Fruit fly (Drosophila melanogaster): ENCODE results near the gene beg.

Gene beg

dm6 chr3L:17055467-17055877 lies 20.0 kb downstream of the beg start, which contains the start of gene CG7724 (continued):
- no peak for TF ChIP-seq Drgx (GFP tag; IDR thresholded peaks at IDR 0.05)
- no peak for TF ChIP-seq CG34376 (GFP tag; optimal IDR thresholded peaks at IDR 0.05)
- TF ChIP-seq ac (GFP tag; optimal IDR thresholded peaks at IDR 0.05) = no peak
- no peak for TF ChIP-seq dpn (GFP tag; optimal IDR thresholded peaks at IDR 0.05)
- no peak for TF ChIP-seq CG8290 (GFP tag; optimal IDR thresholded peaks at IDR 0.05)
- peak in 1 of 2 experiments; percentile 27 for TF ChIP-seq CG8290 (tag; optimal IDR thresholded peaks at IDR 0.05)
- no peak for TF ChIP-seq HHEX (GFP tag; optimal IDR thresholded peaks at IDR 0.05)
- TF ChIP-seq CG10267 (tag; optimal IDR thresholded peaks at IDR 0.05) = no peak
- no peak for TF ChIP-seq CG8765 (GFP tag; IDR thresholded peaks at IDR 0.05)
- no peak; the same call in 2 of the 3 replicates for TF ChIP-seq CG34422 (GFP tag; IDR thresholded peaks at IDR 0.05)
- no peak for TF ChIP-seq Lim3 (GFP tag; IDR thresholded peaks at IDR 0.05)
- TF ChIP-seq CG3163 (GFP tag; optimal IDR thresholded peaks at IDR 0.05) = no peak
- TF ChIP-seq CoRest (tag; optimal IDR thresholded peaks at IDR 0.05) = no peak
- no peak for TF ChIP-seq run (tag; optimal IDR thresholded peaks at IDR 0.05)
- TF ChIP-seq caup (GFP tag; optimal IDR thresholded peaks at IDR 0.05; ENCODE audit: severe bottlenecking) = no peak
- TF ChIP-seq bbx (GFP tag; IDR thresholded peaks at IDR 0.05; ENCODE audit: partially characterized antibody) = peak; percentile 88
- no peak for TF ChIP-seq CG14441 (GFP tag; IDR thresholded peaks at IDR 0.05)
- no peak for TF ChIP-seq CG16863 (GFP tag; optimal IDR thresholded peaks at IDR 0.05)
- no peak for TF ChIP-seq CG7372 (GFP tag; IDR thresholded peaks at IDR 0.05)
- no peak for TF ChIP-seq odd (GFP tag; optimal IDR thresholded peaks at IDR 0.05)
- TF ChIP-seq hbn (GFP tag; IDR thresholded peaks at IDR 0.05; ENCODE audit: partially characterized antibody) = peak; percentile 74
- TF ChIP-seq Gug (GFP tag; IDR thresholded peaks at IDR 0.05) = no peak
- TF ChIP-seq GATAe (GFP tag; conservative IDR thresholded peaks at IDR 0.05) = no peak
- TF ChIP-seq Awh (GFP tag; IDR thresholded peaks at IDR 0.05) = no peak
- TF ChIP-seq CG1024 (GFP tag; IDR thresholded peaks at IDR 0.05) = no peak
- TF ChIP-seq CG9876 (GFP tag; optimal IDR thresholded peaks at IDR 0.05) = no peak
- TF ChIP-seq sens-2 (GFP tag; IDR thresholded peaks at IDR 0.05) = no peak
- no peak for TF ChIP-seq D (optimal IDR thresholded peaks at IDR 0.05)
- no peak for TF ChIP-seq D (GFP tag; optimal IDR thresholded peaks at IDR 0.05)
- TF ChIP-seq CG4282 (GFP tag; optimal IDR thresholded peaks at IDR 0.05) = no peak
- peak; percentile 51 for TF ChIP-seq sens (GFP tag)
- TF ChIP-seq abd-A (tag; optimal IDR thresholded peaks at IDR 0.05) = peak; percentile 52
- 0 out of 2 replicates have a peak, but pooled peaks have one; percentile 21 for TF ChIP-seq CG32532 (GFP tag; IDR thresholded peaks at IDR 0.05)
- no peak for TF ChIP-seq CG3726 (GFP tag; IDR thresholded peaks at IDR 0.05)
- TF ChIP-seq CG12104 (GFP tag; optimal IDR thresholded peaks at IDR 0.05) = no peak
- TF ChIP-seq Stat92E (GFP tag; optimal IDR thresholded peaks at IDR 0.05) = no peak
- no peak for TF ChIP-seq CG8478 (optimal IDR thresholded peaks at IDR 0.05)
- TF ChIP-seq sr (GFP tag; IDR thresholded peaks at IDR 0.05) = no peak
- TF ChIP-seq CG1603 (tag; optimal IDR thresholded peaks at IDR 0.05) = peak; percentile 25
- no peak for TF ChIP-seq az2 (GFP tag; optimal IDR thresholded peaks at IDR 0.05)
- TF ChIP-seq CG12299 (tag; optimal IDR thresholded peaks at IDR 0.05) = no peak
- TF ChIP-seq pnt (GFP tag; optimal IDR thresholded peaks at IDR 0.05) = no peak
- TF ChIP-seq CG6254 (GFP tag; optimal IDR thresholded peaks at IDR 0.05) = no peak
- no peak for TF ChIP-seq vvl (GFP tag; IDR thresholded peaks at IDR 0.05)
- no peak for TF ChIP-seq fd102C (GFP tag; optimal IDR thresholded peaks at IDR 0.05)
- peak; percentile 33 for TF ChIP-seq CG12769 (tag; optimal IDR thresholded peaks at IDR 0.05)
- no peak for TF ChIP-seq yki (optimal IDR thresholded peaks at IDR 0.05)
- no peak for TF ChIP-seq CG6813 (GFP tag; optimal IDR thresholded peaks at IDR 0.05)
- TF ChIP-seq dan (GFP tag; IDR thresholded peaks at IDR 0.05) = no peak
- TF ChIP-seq tio (GFP tag; optimal IDR thresholded peaks at IDR 0.05) = no peak
- no peak for TF ChIP-seq Dek (tag; optimal IDR thresholded peaks at IDR 0.05)
- peak; percentile 1 for TF ChIP-seq CG5180 (GFP tag; optimal IDR thresholded peaks at IDR 0.05)
- TF ChIP-seq Atf3 (GFP tag; optimal IDR thresholded peaks at IDR 0.05) = no peak

All from whole organism, embryonic.